Worm (Caenorhabditis elegans): Measurements from ENCODE around the gene srx-84.

DNA sequence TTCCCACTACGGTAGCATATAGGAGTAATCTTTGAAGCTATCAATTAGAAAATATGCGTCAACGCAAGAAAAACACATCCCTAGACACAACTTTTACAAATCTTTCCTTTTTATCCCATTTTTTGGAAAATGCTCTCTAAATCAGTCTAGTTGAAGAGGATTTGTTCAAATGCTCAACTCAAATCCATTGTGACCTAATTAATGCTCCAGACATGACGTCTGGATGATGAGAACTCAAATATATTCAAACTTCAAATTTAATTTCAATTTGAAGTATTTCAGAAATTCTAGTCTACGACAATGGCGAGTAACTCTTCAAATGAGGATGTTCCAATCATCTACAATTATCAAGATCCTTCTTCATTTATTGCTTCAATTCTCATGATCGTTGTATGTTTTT lies 46.5 kb upstream of the srx-84 start, which contains the start of gene srx-85:
- TF ChIP-seq lsy-2 (tag; optimal IDR thresholded peaks at IDR 0.05): no peak
- no peak for TF ChIP-seq nhr-71 (tag; optimal IDR thresholded peaks at IDR 0.05)
- TF ChIP-seq pqm-1 (tag; optimal IDR thresholded peaks at IDR 0.05): no peak
- no peak for TF ChIP-seq ceh-88 (GFP tag; IDR thresholded peaks at IDR 0.05)
- no peak for TF ChIP-seq rnt-1 (tag; optimal IDR thresholded peaks at IDR 0.05)
- TF ChIP-seq xbp-1 (tag; optimal IDR thresholded peaks at IDR 0.05): no peak
- no peak for TF ChIP-seq lin-39 (tag; optimal IDR thresholded peaks at IDR 0.05)
- TF ChIP-seq unc-62 (GFP tag; optimal IDR thresholded peaks at IDR 0.05): no peak

Data from whole organism, L1 larva.